Worm (Caenorhabditis elegans): Measurements from ENCODE around the gene lipl-3.

The lipl-3 gene

DNA sequence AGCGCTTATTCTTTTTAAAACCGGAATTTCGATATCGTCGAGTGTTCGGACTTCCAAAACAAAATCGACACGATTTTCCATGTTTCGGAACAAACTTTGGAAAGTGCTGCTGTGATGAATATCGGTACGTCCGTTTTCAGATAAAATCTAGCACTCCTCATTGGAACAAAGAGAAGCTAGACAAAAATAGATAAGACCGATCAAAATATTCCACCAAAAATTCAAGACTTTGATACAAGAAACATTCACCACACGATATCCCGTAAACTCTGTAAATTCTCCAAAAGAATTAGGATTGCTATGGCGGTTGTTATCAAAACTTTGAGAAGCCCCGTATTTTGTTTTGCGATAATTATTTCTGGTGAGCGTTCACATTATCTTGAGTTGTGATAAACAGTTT lies 19.2 kb upstream of the lipl-3 start, which contains the start of gene C14C6.3:
C14C6.3 (plus strand) TSS at position 301 of the 400 bp plus-strand sequence.
- TF ChIP-seq sdz-12 (GFP tag; optimal IDR thresholded peaks at IDR 0.05) = no peak
- no peak for TF ChIP-seq dve-1 (tag; optimal IDR thresholded peaks at IDR 0.05; ENCODE audit: insufficient read depth)
- TF ChIP-seq unc-62 (GFP tag; optimal IDR thresholded peaks at IDR 0.05 in 1 of 2) = peak in 1 of 2 experiments; percentile 5
- TF ChIP-seq unc-62 (tag; optimal IDR thresholded peaks at IDR 0.05) = no peak
- no peak for TF ChIP-seq ztf-7 (tag; optimal IDR thresholded peaks at IDR 0.05)

ce11 chrV:541470-541869 lies 17.5 kb upstream of the lipl-3 start:
- TF ChIP-seq F44E2.7 (GFP tag; IDR thresholded peaks at IDR 0.05) (no peak), nhr-42 (GFP tag; IDR thresholded peaks at IDR 0.05) (no peak), vab-7 (GFP tag; IDR thresholded peaks at IDR 0.05) (no peak), lin-38 (GFP tag; IDR thresholded peaks at IDR 0.05) (no peak), hlh-11 (tag; optimal IDR thresholded peaks at IDR 0.05) (no peak), nhr-237 (tag; optimal IDR thresholded peaks at IDR 0.05) (no peak), spr-1 (tag; optimal IDR thresholded peaks at IDR 0.05) (no peak), ZK337.2 (GFP tag; IDR thresholded peaks at IDR 0.05) (no peak), dmd-9 (GFP tag; IDR thresholded peaks at IDR 0.05) (no peak), hlh-30 (tag; optimal IDR thresholded peaks at IDR 0.05; ENCODE audit: insufficient read depth) (no peak), Y5F2A.4 (GFP tag; optimal IDR thresholded peaks at IDR 0.05) (no peak), lin-13 (GFP tag; optimal IDR thresholded peaks at IDR 0.05) (no peak), pha-4 (GFP tag; IDR thresholded peaks at IDR 0.05) (no peak), pha-4 (tag; optimal IDR thresholded peaks at IDR 0.05) (no peak)

DNA sequence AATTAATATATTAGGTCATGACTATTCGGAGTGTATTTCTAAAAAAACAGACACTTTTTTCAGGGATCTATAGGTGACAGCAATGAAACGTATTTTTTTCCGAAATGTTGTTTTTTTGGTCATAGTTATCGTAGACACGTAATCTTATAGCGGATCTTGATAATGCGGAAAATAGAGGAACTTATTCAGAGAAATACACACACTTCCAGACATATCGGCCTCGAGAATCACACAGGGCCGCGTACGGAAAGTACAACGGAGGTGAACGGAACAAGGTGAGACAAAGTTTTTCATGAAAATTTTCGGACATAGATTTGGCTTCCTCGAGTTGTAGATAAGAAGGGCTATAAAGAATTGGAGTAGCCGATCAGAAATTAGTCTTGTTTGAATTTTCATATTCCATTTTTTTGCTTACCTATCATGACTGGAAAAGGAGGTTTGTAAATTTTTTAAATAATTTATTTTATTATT lies 15.1 kb upstream of the lipl-3 start, which contains the start of gene nhr-155:
nhr-155 (plus strand) TSS at position 421 of the 471 bp plus-strand sequence.
- TF ChIP-seq nhr-25 (tag; optimal IDR thresholded peaks at IDR 0.05; ENCODE audit: borderline replicate concordance, insufficient read depth) = no peak
- no peak for TF ChIP-seq set-16 (GFP tag; IDR thresholded peaks at IDR 0.05)

DNA sequence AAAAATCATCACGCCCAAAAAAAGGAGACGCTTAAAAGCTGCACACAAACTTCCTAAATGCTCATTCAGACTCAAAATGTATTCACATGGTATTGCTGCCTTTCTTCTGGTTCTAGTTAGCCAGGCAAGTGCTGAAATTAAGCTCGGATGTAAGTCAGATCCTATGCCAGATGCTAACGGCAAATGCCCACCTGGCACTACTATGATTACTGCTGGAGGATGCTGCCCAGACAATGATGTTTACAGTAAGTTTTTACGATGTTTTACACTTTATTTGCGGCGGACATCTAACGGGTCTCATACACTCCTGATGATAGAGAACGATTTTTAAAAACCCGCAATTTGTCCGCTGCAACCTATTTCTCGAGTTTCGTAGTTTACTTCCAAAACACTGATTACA lies 12.6 kb upstream of the lipl-3 start, which contains the start of gene C14C6.5:
C14C6.5 (plus strand) TSS at position 58 of the 400 bp plus-strand sequence.
- TF ChIP-seq unc-62 (GFP tag; optimal IDR thresholded peaks at IDR 0.05 in 1 of 2) = peak in 1 of 2 experiments; percentile 93
- no peak for TF ChIP-seq unc-62 (tag; optimal IDR thresholded peaks at IDR 0.05)
- TF ChIP-seq lin-29 (GFP tag; IDR thresholded peaks at IDR 0.05) = no peak

ce11 chrV:534176-534575 lies 10.2 kb upstream of the lipl-3 start, which contains the start of gene nhr-132:
nhr-132 (plus strand) TSS chrV:534446.
- peak; percentile 43 for TF ChIP-seq hlh-30 (tag; optimal IDR thresholded peaks at IDR 0.05; ENCODE audit: insufficient read depth)
- peak; percentile 64 for TF ChIP-seq nhr-102 (tag; optimal IDR thresholded peaks at IDR 0.05)
- TF ChIP-seq hlh-11 (tag; optimal IDR thresholded peaks at IDR 0.05) = peak; percentile 67
- TF ChIP-seq ceh-82 (tag; optimal IDR thresholded peaks at IDR 0.05) = no peak
- TF ChIP-seq zip-2 (tag; optimal IDR thresholded peaks at IDR 0.05) = peak; percentile 0
- TF ChIP-seq ztf-7 (tag; optimal IDR thresholded peaks at IDR 0.05) = peak; percentile 43
- no peak for TF ChIP-seq tag-97 (GFP tag; IDR thresholded peaks at IDR 0.05)
- TF ChIP-seq daf-16 (GFP tag; optimal IDR thresholded peaks at IDR 0.05) = no peak
- peak; percentile 80 for TF ChIP-seq daf-16 (tag; optimal IDR thresholded peaks at IDR 0.05)
- peak in 1 of 2 experiments; percentile 25 for TF ChIP-seq mdl-1 (tag; optimal IDR thresholded peaks at IDR 0.05)
- TF ChIP-seq nhr-28 (tag; optimal IDR thresholded peaks at IDR 0.05) = peak; percentile 77
- TF ChIP-seq php-3 (GFP tag; IDR thresholded peaks at IDR 0.05) = peak; percentile 70
- TF ChIP-seq lin-1 (GFP tag; IDR thresholded peaks at IDR 0.05) = 0 out of 2 replicates have a peak, but pooled peaks have one; percentile 8
- no peak for TF ChIP-seq snpc-4 (tag; optimal IDR thresholded peaks at IDR 0.05)
- TF ChIP-seq tra-1 (GFP tag; IDR thresholded peaks at IDR 0.05) = no peak
- peak in 1 of 2 experiments; percentile 55 for TF ChIP-seq lsy-2 (tag; optimal IDR thresholded peaks at IDR 0.05)
- TF ChIP-seq gei-8 (GFP tag; optimal IDR thresholded peaks at IDR 0.05) = no peak
- TF ChIP-seq dmd-6 (GFP tag; IDR thresholded peaks at IDR 0.05) = peak; percentile 61
- TF ChIP-seq mes-2 (tag; optimal IDR thresholded peaks at IDR 0.05; ENCODE audit: poor library complexity, severe bottlenecking) = peak; percentile 25
- TF ChIP-seq dve-1 (tag; optimal IDR thresholded peaks at IDR 0.05; ENCODE audit: insufficient read depth) = peak; percentile 74
- TF ChIP-seq F44E2.7 (GFP tag; IDR thresholded peaks at IDR 0.05) = no peak
- peak; percentile 23 for TF ChIP-seq mep-1 (tag; optimal IDR thresholded peaks at IDR 0.05)
- no peak for TF ChIP-seq lim-7 (GFP tag; IDR thresholded peaks at IDR 0.05)
- peak; percentile 8 for TF ChIP-seq nhr-77 (tag; optimal IDR thresholded peaks at IDR 0.05)
- peak; percentile 34 for TF ChIP-seq duxl-1 (tag; optimal IDR thresholded peaks at IDR 0.05; ENCODE audit: poor library complexity)
